Worm (Caenorhabditis elegans) whole organism, young adult: Measurements from ENCODE around the gene cnc-4.

Experiments used
- B0019.2 ChIP-seq: fragments of 200-800 bp; sonication (Bioruptor generic); conservative IDR thresholded peaks from 2 replicates; pipeline ENCODE4 v1.3.6; 2022; ENCODE audit warnings: missing genetic modification reagents, missing genetic modification characterization, missing compliant biosample characterization
- B0336.3 ChIP-seq: fragments of 200-800 bp; sonication (Bioruptor generic); IDR thresholded peaks from 2 replicates; pipeline ENCODE4 v1.3.6; 2022; ENCODE audit warnings: missing genetic modification characterization, missing compliant biosample characterization
- D2030.7 ChIP-seq: fragments of 200-800 bp; sonication (Bioruptor generic); IDR thresholded peaks from 2 replicates; pipeline ENCODE4 v1.3.6; 2022; ENCODE audit warnings: missing genetic modification reagents, missing genetic modification characterization, missing compliant biosample characterization
- F23B12.7 ChIP-seq: sonication (generic microtip); optimal IDR thresholded peaks from 2 replicates; lab custom pipeline; 2017; ENCODE audit warnings: missing genetic modification characterization, mild to moderate bottlenecking, missing compliant biosample characterization, antibody characterized with exemption, moderate library complexity; ENCODE audit not compliant: insufficient read depth
- F57A8.1 ChIP-seq: fragments of 200-800 bp; sonication (Bioruptor generic); optimal IDR thresholded peaks from 2 replicates; lab custom pipeline; 2018; ENCODE audit warnings: mild to moderate bottlenecking, missing genetic modification characterization, moderate library complexity, missing compliant biosample characterization
- F57C9.4 ChIP-seq: sonication (generic microtip); optimal IDR thresholded peaks from 2 replicates; lab custom pipeline; 2017; ENCODE audit warnings: mild to moderate bottlenecking, missing genetic modification characterization, missing compliant biosample characterization
- K11D2.4 ChIP-seq: fragments of 200-800 bp; sonication (Bioruptor generic); IDR thresholded peaks from 2 replicates; pipeline ENCODE4 v1.3.6; 2022; ENCODE audit warnings: missing genetic modification reagents, missing genetic modification characterization, missing compliant biosample characterization
- Y56A3A.18 ChIP-seq: fragments of 200-800 bp; sonication (Bioruptor generic); IDR thresholded peaks from 2 replicates; pipeline ENCODE4 v1.3.6; 2022; ENCODE audit warnings: missing genetic modification reagents, missing genetic modification characterization, missing compliant biosample characterization
- Y79H2A.3 ChIP-seq: fragments of 200-800 bp; sonication (Bioruptor generic); conservative IDR thresholded peaks from 2 replicates; pipeline ENCODE4 v1.3.6; 2022; ENCODE audit warnings: missing genetic modification reagents, missing genetic modification characterization, missing compliant biosample characterization
- ama-1 ChIP-seq, 3 experiments: fragments of 150-350 bp in 1 of 3; sonication (generic microtip) in 2 of 3; optimal IDR thresholded peaks; 2 replicates each; lab custom pipeline; 2014 to 2018; ENCODE audit warnings: missing biosample characterization in 2 of 3, missing genetic modification characterization in 2 of 3, missing genetic modification reagents in 2 of 3
- aptf-2 ChIP-seq: fragments of 200-800 bp; sonication (Bioruptor generic); conservative IDR thresholded peaks from 2 replicates; pipeline ENCODE4 v1.3.6; 2022; ENCODE audit warnings: missing genetic modification reagents, missing genetic modification characterization, missing compliant biosample characterization
- atf-7 ChIP-seq: sonication (generic microtip); optimal IDR thresholded peaks from 2 replicates; lab custom pipeline; 2017; ENCODE audit warnings: mild to moderate bottlenecking, missing genetic modification characterization, missing compliant biosample characterization
- ceh-100 ChIP-seq: fragments of 200-800 bp; sonication (Bioruptor generic); IDR thresholded peaks from 2 replicates; pipeline ENCODE4 v1.3.6; 2022; ENCODE audit warnings: missing genetic modification reagents, missing genetic modification characterization, missing compliant biosample characterization
- ceh-58 ChIP-seq: fragments of 200-800 bp; sonication (Bioruptor generic); IDR thresholded peaks from 2 replicates; pipeline ENCODE4 v1.3.6; 2022; ENCODE audit warnings: missing genetic modification characterization, missing compliant biosample characterization
- chd-7 ChIP-seq: sonication (generic microtip); optimal IDR thresholded peaks from 2 replicates; lab custom pipeline; 2016; ENCODE audit warnings: mild to moderate bottlenecking, missing genetic modification characterization, moderate library complexity, missing compliant biosample characterization
- dox-1 ChIP-seq: fragments of 200-800 bp; sonication (Bioruptor generic); IDR thresholded peaks from 2 replicates; pipeline ENCODE4 v1.3.6; 2022; ENCODE audit warnings: missing genetic modification reagents, missing genetic modification characterization, missing compliant biosample characterization
- efl-1 ChIP-seq: fragments of 150-350 bp; optimal IDR thresholded peaks from 2 replicates; lab custom pipeline; 2014; ENCODE audit warnings: missing biosample characterization, missing genetic modification reagents, missing genetic modification characterization
- egl-44 ChIP-seq: fragments of 200-800 bp; sonication (Bioruptor generic); IDR thresholded peaks from 2 replicates; pipeline ENCODE4 v1.3.6; 2022; ENCODE audit warnings: missing genetic modification reagents, missing genetic modification characterization, missing compliant biosample characterization
- egrh-3 ChIP-seq: fragments of 200-800 bp; sonication (Bioruptor generic); IDR thresholded peaks from 2 replicates; pipeline ENCODE4 v1.3.6; 2022; ENCODE audit warnings: missing genetic modification reagents, missing genetic modification characterization, missing compliant biosample characterization
- ets-4 ChIP-seq: fragments of 200-800 bp; sonication (Bioruptor generic); optimal IDR thresholded peaks from 2 replicates; lab custom pipeline; 2018; ENCODE audit warnings: mild to moderate bottlenecking, missing genetic modification characterization, missing compliant biosample characterization
- hlh-12 ChIP-seq: sonication (generic microtip); optimal IDR thresholded peaks from 2 replicates; lab custom pipeline; 2016; ENCODE audit warnings: missing genetic modification characterization, missing compliant biosample characterization
- hmg-1.2 ChIP-seq: fragments of 200-800 bp; sonication (Bioruptor generic); IDR thresholded peaks from 2 replicates; pipeline ENCODE4 v1.3.6; 2022; ENCODE audit warnings: missing genetic modification reagents, missing genetic modification characterization, missing compliant biosample characterization
- lag-1 ChIP-seq: fragments of 200-800 bp; sonication (Bioruptor generic); IDR thresholded peaks from 2 replicates; pipeline ENCODE4 v1.3.6; 2022; ENCODE audit warnings: missing genetic modification reagents, missing genetic modification characterization, missing compliant biosample characterization
- let-526 ChIP-seq: fragments of 200-800 bp; sonication (Bioruptor generic); IDR thresholded peaks from 2 replicates; pipeline ENCODE4 v1.3.6; 2022; ENCODE audit warnings: missing genetic modification reagents, missing genetic modification characterization, missing compliant biosample characterization
- lin-26 ChIP-seq: fragments of 200-800 bp; sonication (Bioruptor generic); IDR thresholded peaks from 2 replicates; pipeline ENCODE4 v1.3.6; 2022; ENCODE audit warnings: missing genetic modification reagents, missing genetic modification characterization, missing compliant biosample characterization
- lin-54 ChIP-seq: fragments of 200-800 bp; sonication (Bioruptor generic); optimal IDR thresholded peaks from 2 replicates; lab custom pipeline; 2018; ENCODE audit warnings: mild to moderate bottlenecking, missing genetic modification characterization, missing compliant biosample characterization
- mcd-1 ChIP-seq: fragments of 200-800 bp; sonication (Bioruptor generic); IDR thresholded peaks from 2 replicates; pipeline ENCODE4 v1.3.6; 2022; ENCODE audit warnings: missing genetic modification reagents, missing genetic modification characterization, missing compliant biosample characterization
- mel-28 ChIP-seq: sonication (generic microtip); optimal IDR thresholded peaks from 2 replicates; lab custom pipeline; 2016; ENCODE audit warnings: borderline replicate concordance, mild to moderate bottlenecking, missing genetic modification characterization, missing compliant biosample characterization
- nfya-1 ChIP-seq: sonication (generic microtip); optimal IDR thresholded peaks from 2 replicates; lab custom pipeline; 2017; ENCODE audit warnings: antibody characterized with exemption, missing compliant biosample characterization, missing genetic modification characterization, borderline replicate concordance; ENCODE audit not compliant: insufficient read depth
- nhr-120 ChIP-seq: fragments of 200-800 bp; sonication (Bioruptor generic); IDR thresholded peaks from 2 replicates; pipeline ENCODE4 v1.3.6; 2022; ENCODE audit warnings: missing genetic modification characterization, missing compliant biosample characterization
- nhr-27 ChIP-seq: fragments of 200-800 bp; sonication (Bioruptor generic); optimal IDR thresholded peaks from 2 replicates; lab custom pipeline; 2018; ENCODE audit warnings: mild to moderate bottlenecking, missing genetic modification characterization, moderate library complexity, missing compliant biosample characterization
- nhr-80 ChIP-seq: sonication (generic microtip); optimal IDR thresholded peaks from 2 replicates; lab custom pipeline; 2016; ENCODE audit warnings: missing genetic modification characterization, missing compliant biosample characterization
- rcor-1 ChIP-seq: fragments of 200-800 bp; sonication (Bioruptor generic); IDR thresholded peaks from 2 replicates; pipeline ENCODE4 v1.3.6; 2022; ENCODE audit warnings: missing genetic modification reagents, missing genetic modification characterization, missing compliant biosample characterization
- sdz-38 ChIP-seq: sonication (generic microtip); optimal IDR thresholded peaks from 2 replicates; lab custom pipeline; 2016; ENCODE audit warnings: missing genotype, missing genetic modification characterization, missing compliant biosample characterization
- snpc-1.1 ChIP-seq: sonication (generic microtip); optimal IDR thresholded peaks from 2 replicates; lab custom pipeline; 2017; ENCODE audit warnings: missing genetic modification characterization, mild to moderate bottlenecking, missing compliant biosample characterization, antibody characterized with exemption, moderate library complexity, missing genotype, missing genetic modification reagents; ENCODE audit not compliant: insufficient read depth
- snpc-1.3 ChIP-seq: sonication (generic microtip); optimal IDR thresholded peaks from 2 replicates; lab custom pipeline; 2017; ENCODE audit warnings: missing genetic modification characterization, mild to moderate bottlenecking, missing compliant biosample characterization, antibody characterized with exemption, moderate library complexity, missing genotype, missing genetic modification reagents; ENCODE audit not compliant: insufficient read depth
- snpc-4 ChIP-seq, 5 experiments: fragments of 150-350 bp in 1 of 5; sonication (generic microtip) in 4 of 5; optimal IDR thresholded peaks; 2 replicates each; lab custom pipeline; 2014 to 2018; ENCODE audit warnings: missing genetic modification characterization in 5 of 5, missing biosample characterization in 3 of 5, antibody characterized with exemption in 2 of 5, mild to moderate bottlenecking in 2 of 5, missing compliant biosample characterization in 2 of 5, missing genotype in 2 of 5, moderate library complexity in 2 of 5, missing genetic modification reagents in 1 of 5
- tbx-9 ChIP-seq: sonication (generic microtip); optimal IDR thresholded peaks from 2 replicates; lab custom pipeline; 2016; ENCODE audit warnings: borderline replicate concordance, missing genetic modification characterization, inconsistent platforms, missing compliant biosample characterization
- xnd-1 ChIP-seq: sonication (generic microtip); optimal IDR thresholded peaks from 2 replicates; lab custom pipeline; 2016; ENCODE audit warnings: missing genotype, missing genetic modification reagents, missing genetic modification characterization, missing compliant biosample characterization
- zfh-2 ChIP-seq: fragments of 200-800 bp; sonication (Bioruptor generic); conservative IDR thresholded peaks from 2 replicates; pipeline ENCODE4 v1.3.6; 2022; ENCODE audit warnings: missing genetic modification reagents, missing genetic modification characterization, missing compliant biosample characterization
- ztf-22 ChIP-seq: fragments of 200-800 bp; sonication (Bioruptor generic); optimal IDR thresholded peaks from 2 replicates; lab custom pipeline; 2018; ENCODE audit warnings: mild to moderate bottlenecking, missing genetic modification characterization, moderate library complexity, missing compliant biosample characterization
- ztf-25 ChIP-seq: fragments of 200-800 bp; sonication (Bioruptor generic); IDR thresholded peaks from 2 replicates; pipeline ENCODE4 v1.3.6; 2022; ENCODE audit warnings: missing genetic modification reagents, missing genetic modification characterization, missing compliant biosample characterization

cnc-4 gene

DNA sequence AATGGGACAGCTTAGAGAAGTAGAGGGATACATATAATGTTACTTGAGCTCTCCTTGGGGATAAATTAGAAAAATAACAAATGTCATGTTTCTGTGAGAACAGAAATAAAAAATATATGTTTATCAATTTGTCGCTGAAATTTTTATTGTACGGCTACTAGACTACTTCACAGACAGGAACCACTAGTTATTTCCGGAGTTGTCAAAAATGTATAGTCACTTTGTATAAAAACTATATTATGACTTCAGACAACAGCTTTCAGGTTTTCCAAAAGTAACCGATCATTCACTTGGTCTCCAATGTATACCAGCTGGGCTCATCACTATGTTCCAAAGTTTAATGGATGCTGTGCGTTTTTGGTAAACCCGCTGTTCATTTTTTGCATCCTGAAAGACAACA lies 4.3 kb downstream of the cnc-4 start, which contains the start of gene srj-23:
srj-23 (plus strand) TSS at position 301 of the 400 bp plus-strand sequence.
- TF ChIP-seq D2030.7 (GFP tag; lab: Robert Waterston, UW) (no peak), hmg-1.2 (no peak), egl-44 (GFP tag; lab: Robert Waterston, UW) (no peak), zfh-2 (GFP tag; lab: Robert Waterston, UW) (no peak), ceh-100 (no peak), mel-28 (no peak), ceh-58 (GFP tag; lab: Robert Waterston, UW) (no peak), Y56A3A.18 (GFP tag; lab: Robert Waterston, UW) (no peak), nhr-80 (tag; lab: Kevin White, UChicago) (no peak), F57A8.1 (GFP tag; lab: Kevin White, UChicago) (no peak), Y79H2A.3 (GFP tag; lab: Robert Waterston, UW) (no peak)

DNA sequence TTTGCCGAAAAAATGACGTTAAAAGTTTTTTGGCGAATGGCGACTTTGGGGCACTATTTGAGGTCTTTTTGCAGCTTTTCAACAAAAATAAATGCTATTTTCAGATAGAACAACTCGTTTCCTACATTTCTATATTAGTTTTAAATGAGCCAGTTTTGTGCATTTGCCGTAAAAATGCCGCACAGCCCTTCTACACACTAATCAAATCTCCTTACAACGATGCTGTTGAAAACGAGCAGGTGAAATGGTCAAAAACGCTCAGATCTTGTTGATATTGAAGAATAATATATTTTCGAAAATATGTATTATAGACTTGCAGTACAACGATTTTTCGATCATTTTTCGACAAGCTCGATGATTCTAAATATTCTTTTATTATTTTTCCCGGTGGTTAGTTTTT lies 7.8 kb downstream of the cnc-4 start, which contains the start of gene chil-14:
chil-14 (plus strand) TSS at position 301 of the 400 bp plus-strand sequence.
- TF ChIP-seq hlh-12 (tag; lab: Kevin White, UChicago) (no peak), rcor-1 (GFP tag; lab: Robert Waterston, UW) (no peak), hmg-1.2 (no peak), lag-1 (GFP tag; lab: Robert Waterston, UW) (no peak), aptf-2 (GFP tag; lab: Robert Waterston, UW) (no peak), F23B12.7 (no peak), ama-1 (optimal IDR thresholded peaks at IDR 0.05; lab: Kevin White, UChicago) (no peak), ama-1 (GFP tag; optimal IDR thresholded peaks at IDR 0.05; lab: Kevin White, UChicago) (no peak), ztf-25 (GFP tag; lab: Robert Waterston, UW) (no peak), egrh-3 (GFP tag; lab: Robert Waterston, UW) (no peak)
- TF ChIP-seq, all 124 proteins: peak for 0

DNA sequence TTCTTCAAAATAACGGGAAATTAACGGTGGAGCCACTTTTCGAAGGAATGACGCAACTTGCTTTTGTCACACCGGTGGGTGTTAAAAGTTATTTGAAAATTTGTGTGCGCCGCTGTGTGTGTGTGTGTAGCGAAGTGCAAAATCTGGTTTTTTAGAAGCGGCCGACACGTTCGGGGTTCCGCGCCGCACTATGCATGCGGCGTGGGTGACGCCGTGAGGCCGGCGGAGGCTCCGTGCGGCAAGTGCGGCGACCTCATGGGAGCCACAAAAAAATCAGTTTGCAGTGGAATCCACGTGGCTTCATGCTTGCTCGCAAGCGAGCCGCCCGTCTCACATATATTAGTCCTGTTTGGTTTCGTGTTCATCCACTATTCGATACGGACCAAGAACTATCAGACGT lies 8.3 kb downstream of the cnc-4 start:
- TF ChIP-seq nhr-120, result 0 out of 2 replicates have a peak, but pooled peaks have one; percentile 52
- TF ChIP-seq hlh-12 (tag; lab: Kevin White, UChicago), result no peak
- no peak for TF ChIP-seq nhr-27
- TF ChIP-seq efl-1, result no peak
- TF ChIP-seq B0336.3 (GFP tag; lab: Robert Waterston, UW), result 0 out of 2 replicates have a peak, but pooled peaks have one; percentile 22
- TF ChIP-seq xnd-1 (tag; lab: Kevin White, UChicago), result no peak
- TF ChIP-seq let-526 (GFP tag; lab: Robert Waterston, UW), result no peak
- TF ChIP-seq snpc-1.1, result peak; percentile 78
- peak; percentile 78 for TF ChIP-seq hmg-1.2
- TF ChIP-seq dox-1 (GFP tag; lab: Robert Waterston, UW), result peak; percentile 49; the same call in 1 of the 2 replicates
- peak; percentile 29 for TF ChIP-seq snpc-4 (GFP tag; optimal IDR thresholded peaks at IDR 0.05; lab: Kevin White, UChicago)
- TF ChIP-seq snpc-4 (tag; optimal IDR thresholded peaks at IDR 0.05; lab: Kevin White, UChicago), result peak in 3 of 4 experiments; percentile 71 to 94 (median 91)
- TF ChIP-seq ztf-25 (GFP tag; lab: Robert Waterston, UW), result no peak
- peak; percentile 40; the same call in 1 of the 2 replicates for TF ChIP-seq mcd-1
- TF ChIP-seq egrh-3 (GFP tag; lab: Robert Waterston, UW), result peak; percentile 62; the same call in 1 of the 2 replicates
- TF ChIP-seq tbx-9, result no peak

DNA sequence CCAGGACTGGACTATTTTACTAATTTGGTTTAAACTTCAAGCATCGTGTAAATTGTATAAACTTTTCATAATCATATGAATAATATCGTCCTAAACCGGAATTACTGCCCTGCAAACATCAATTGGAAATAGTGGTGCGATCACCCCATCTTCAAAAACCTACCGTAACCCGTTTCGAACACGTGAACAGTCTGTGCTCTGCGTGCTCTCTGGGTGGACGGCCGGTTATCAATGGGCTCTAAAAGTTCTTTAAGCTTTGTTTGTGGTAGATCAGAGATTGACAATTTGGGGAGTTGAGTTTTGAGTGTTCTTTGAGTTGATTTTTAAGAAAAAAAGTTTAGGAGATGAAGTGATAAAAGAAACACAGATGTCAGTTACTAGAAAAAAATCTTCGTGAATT lies 9.6 kb downstream of the cnc-4 start:
- TF ChIP-seq atf-7 (peak; percentile 65), ztf-22 (GFP tag; lab: Kevin White, UChicago) (peak; percentile 74), nhr-80 (tag; lab: Kevin White, UChicago) (peak; percentile 73), F57C9.4 (tag; lab: Kevin White, UChicago) (no peak), B0019.2 (GFP tag; lab: Robert Waterston, UW) (no peak), lin-26 (no peak), lin-54 (GFP tag; lab: Kevin White, UChicago) (peak; percentile 8), ceh-100 (no peak), ets-4 (GFP tag; lab: Kevin White, UChicago) (peak; percentile 78), nfya-1 (tag; lab: Kevin White, UChicago) (no peak), sdz-38 (tag; lab: Kevin White, UChicago) (no peak), B0336.3 (GFP tag; lab: Robert Waterston, UW) (peak; percentile 56; the same call in 1 of the 2 replicates), chd-7 (tag; lab: Kevin White, UChicago) (no peak), K11D2.4 (GFP tag; lab: Robert Waterston, UW) (no peak), snpc-1.3 (tag; lab: Kevin White, UChicago) (no peak), Y56A3A.18 (GFP tag; lab: Robert Waterston, UW) (no peak)
- TF ChIP-seq, all 124 proteins: peak for 6
